Worm (Caenorhabditis elegans): Measurements from ENCODE around the gene F15E6.4.

- TF ChIP-seq hlh-30 (tag; optimal IDR thresholded peaks at IDR 0.05; ENCODE audit: insufficient read depth) (no peak), pqm-1 (tag; optimal IDR thresholded peaks at IDR 0.05) (no peak), ceh-6 (GFP tag; optimal IDR thresholded peaks at IDR 0.05) (no peak), sox-4 (tag; optimal IDR thresholded peaks at IDR 0.05) (no peak), unc-55 (GFP tag; optimal IDR thresholded peaks at IDR 0.05) (no peak), pax-1 (tag; optimal IDR thresholded peaks at IDR 0.05) (no peak), ama-1 (optimal IDR thresholded peaks at IDR 0.05) (no peak)
Observed at ce11 chrIV:4288332-4288731, 2.9 kb upstream of the F15E6.4 start, which contains the start of gene srv-4.

Data from whole organism, late embryonic.